Worm (Caenorhabditis elegans) whole organism, midembryonic: ENCODE results near the gene ZK596.2.

ENCODE experiments used
- T22C8.4 ChIP-seq: fragments of 200-800 bp; sonication (Bioruptor generic); IDR thresholded peaks from 2 replicates; pipeline ENCODE4 v1.3.6; 2022; ENCODE audit warnings: missing genetic modification characterization, missing compliant biosample characterization
- cog-1 ChIP-seq: sonication (generic microtip); optimal IDR thresholded peaks from 2 replicates; lab custom pipeline; 2016; ENCODE audit warnings: missing genetic modification characterization, missing compliant biosample characterization
- flt-1 ChIP-seq: fragments of 200-800 bp; sonication (Bioruptor generic); IDR thresholded peaks from 2 replicates; pipeline ENCODE4 v1.3.6; 2022; ENCODE audit warnings: missing genetic modification characterization, missing compliant biosample characterization
- klf-2 ChIP-seq: fragments of 200-800 bp; sonication (Bioruptor generic); conservative IDR thresholded peaks from 2 replicates; pipeline ENCODE4 v1.3.6; 2022; ENCODE audit warnings: missing genetic modification reagents, missing genetic modification characterization, missing compliant biosample characterization
- med-1 ChIP-seq: sonication (generic microtip); optimal IDR thresholded peaks from 2 replicates; lab custom pipeline; 2017; ENCODE audit warnings: missing genetic modification characterization, mild to moderate bottlenecking, missing compliant biosample characterization, antibody characterized with exemption, missing genetic modification reagents; ENCODE audit not compliant: insufficient read depth
- ref-1 ChIP-seq: fragments of 200-800 bp; sonication (Bioruptor generic); conservative IDR thresholded peaks from 2 replicates; pipeline ENCODE4 v1.3.6; 2022; ENCODE audit warnings: missing genetic modification reagents, missing genetic modification characterization, missing compliant biosample characterization
- tab-1 ChIP-seq: fragments of 200-800 bp; sonication (Bioruptor generic); IDR thresholded peaks from 2 replicates; pipeline ENCODE4 v1.3.6; 2022; ENCODE audit warnings: missing genetic modification characterization, missing compliant biosample characterization
- ztf-23 ChIP-seq: fragments of 200-800 bp; sonication (Bioruptor generic); IDR thresholded peaks from 2 replicates; pipeline ENCODE4 v1.3.6; 2022; ENCODE audit warnings: missing genetic modification reagents, missing genetic modification characterization, missing compliant biosample characterization
- ztf-29 ChIP-seq: fragments of 200-800 bp; sonication (Bioruptor generic); IDR thresholded peaks from 2 replicates; pipeline ENCODE4 v1.3.6; 2022; ENCODE audit warnings: missing genetic modification reagents, missing genetic modification characterization, missing compliant biosample characterization

Gene ZK596.2

DNA sequence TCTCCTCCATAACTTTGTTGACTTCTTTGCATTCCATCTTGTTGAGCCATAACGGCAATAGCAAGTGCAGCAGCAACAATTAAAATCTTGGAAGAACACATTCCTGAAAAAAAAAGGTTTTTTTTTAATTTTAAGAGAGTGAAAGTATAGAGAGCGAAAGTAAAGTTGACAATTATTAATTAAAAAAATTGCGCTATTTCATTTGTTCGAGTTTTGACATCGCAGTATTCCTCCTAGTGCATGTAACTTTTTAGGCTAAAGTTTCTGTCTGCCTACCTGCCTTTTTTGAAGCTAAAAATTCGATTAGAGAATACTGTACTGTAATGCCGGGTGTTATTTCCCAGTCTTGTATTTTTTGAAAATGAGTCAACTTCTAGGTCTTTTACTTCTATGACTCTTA is 17.1 kb downstream of the ZK596.2 start, which contains the start of gene srlf-12:
TSS of gene srlf-12 (minus strand) at position 101 of the 400 bp plus-strand sequence.
- no peak for TF ChIP-seq T22C8.4 (GFP tag; lab: Robert Waterston, UW)
- TF ChIP-seq ztf-29 (GFP tag; lab: Robert Waterston, UW), result no peak
- no peak for TF ChIP-seq flt-1 (GFP tag; lab: Robert Waterston, UW)
- TF ChIP-seq tab-1 (GFP tag; lab: Robert Waterston, UW), result no peak
- no peak for TF ChIP-seq klf-2 (GFP tag; lab: Robert Waterston, UW)
- no peak for TF ChIP-seq cog-1 (tag; lab: Kevin White, UChicago)

DNA sequence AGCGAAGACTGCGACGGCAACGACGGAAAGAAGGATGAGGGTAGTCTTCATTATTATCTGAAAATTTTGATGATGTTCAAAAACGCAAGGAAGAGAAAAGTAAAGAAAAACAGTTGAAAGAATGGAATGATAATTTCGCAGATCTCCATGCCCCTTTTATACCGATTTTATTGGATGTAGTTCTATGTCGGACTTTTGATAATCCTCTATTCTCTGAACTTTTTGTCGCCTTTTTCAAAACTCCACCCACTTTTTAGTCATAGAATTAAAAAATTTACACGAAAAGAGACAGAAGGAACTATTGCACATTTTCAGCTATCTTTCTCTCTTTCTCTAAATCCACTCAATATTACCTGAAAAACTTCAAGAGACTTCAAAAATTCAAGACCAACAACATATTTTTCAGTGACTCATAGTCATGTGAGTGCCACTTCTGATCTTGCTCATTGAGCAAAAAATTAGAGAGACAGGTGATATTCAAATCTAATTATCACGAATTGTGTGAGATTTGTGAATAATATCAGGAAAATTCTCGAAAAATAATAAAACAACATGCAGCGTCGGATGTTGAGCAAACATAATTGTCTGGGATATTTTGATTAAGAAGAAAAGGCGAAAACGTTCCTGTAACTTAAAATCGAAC is 19.2 kb downstream of the ZK596.2 start, which contains the start of gene F13E9.15:
TSS of gene F13E9.15 (minus strand) at position 51 of the 643 bp plus-strand sequence.
- TF ChIP-seq cog-1 (tag; lab: Kevin White, UChicago) (no peak), flt-1 (GFP tag; lab: Robert Waterston, UW) (no peak), med-1 (no peak), ztf-23 (GFP tag; lab: Robert Waterston, UW) (no peak), tab-1 (GFP tag; lab: Robert Waterston, UW) (no peak), klf-2 (GFP tag; lab: Robert Waterston, UW) (no peak), ref-1 (GFP tag; lab: Robert Waterston, UW) (no peak), T22C8.4 (GFP tag; lab: Robert Waterston, UW) (no peak), ztf-29 (GFP tag; lab: Robert Waterston, UW) (no peak)

DNA sequence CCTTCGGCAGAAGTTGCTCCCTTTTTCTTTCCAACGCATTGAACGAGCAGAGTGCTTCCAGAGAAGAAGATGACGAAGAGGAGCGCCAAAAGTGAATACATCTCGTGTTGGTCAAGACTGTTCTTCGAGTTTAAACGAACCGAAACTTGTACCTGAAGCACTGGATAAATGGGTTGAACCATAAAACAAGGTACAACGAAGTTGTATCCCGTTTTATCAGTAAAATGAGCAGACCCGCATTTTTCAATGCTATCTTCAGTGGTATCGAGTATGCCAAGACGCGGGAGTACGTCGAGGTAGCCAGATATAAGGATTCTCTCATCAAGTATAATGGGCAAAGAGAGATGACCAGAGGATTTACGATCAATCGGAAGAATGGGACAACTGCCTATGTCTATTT is 21.8 kb downstream of the ZK596.2 start, which contains the start of gene F13E9.16:
TSS of gene F13E9.16 (minus strand) at position 101 of the 400 bp plus-strand sequence.
- TF ChIP-seq ztf-29 (GFP tag; lab: Robert Waterston, UW) (no peak), tab-1 (GFP tag; lab: Robert Waterston, UW) (no peak), klf-2 (GFP tag; lab: Robert Waterston, UW) (no peak), T22C8.4 (GFP tag; lab: Robert Waterston, UW) (no peak), flt-1 (GFP tag; lab: Robert Waterston, UW) (no peak), ztf-23 (GFP tag; lab: Robert Waterston, UW) (no peak), cog-1 (tag; lab: Kevin White, UChicago) (no peak), ref-1 (GFP tag; lab: Robert Waterston, UW) (no peak)

DNA sequence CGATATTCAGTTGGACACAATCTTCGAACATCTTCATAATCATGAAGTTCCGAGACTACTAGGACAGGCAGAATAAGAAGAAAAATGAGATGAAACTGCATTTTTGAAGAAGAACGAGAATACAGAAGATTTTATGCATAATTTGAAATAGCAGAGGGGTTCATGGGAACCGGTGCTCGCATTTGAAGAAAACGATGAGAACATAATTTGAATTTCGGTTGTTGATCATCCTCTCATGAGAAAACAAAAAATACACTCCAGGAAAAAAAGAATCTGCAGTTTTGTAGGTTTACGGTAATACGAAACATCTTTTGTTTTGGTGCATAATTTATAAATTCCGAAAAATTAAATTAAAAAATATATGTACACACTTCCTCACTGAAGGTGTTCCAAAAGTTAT is 23.2 kb downstream of the ZK596.2 start, which contains the start of gene srlf-11:
TSS of gene srlf-11 (minus strand) at position 101 of the 400 bp plus-strand sequence.
- TF ChIP-seq tab-1 (GFP tag; lab: Robert Waterston, UW) (no peak), klf-2 (GFP tag; lab: Robert Waterston, UW) (no peak)

DNA sequence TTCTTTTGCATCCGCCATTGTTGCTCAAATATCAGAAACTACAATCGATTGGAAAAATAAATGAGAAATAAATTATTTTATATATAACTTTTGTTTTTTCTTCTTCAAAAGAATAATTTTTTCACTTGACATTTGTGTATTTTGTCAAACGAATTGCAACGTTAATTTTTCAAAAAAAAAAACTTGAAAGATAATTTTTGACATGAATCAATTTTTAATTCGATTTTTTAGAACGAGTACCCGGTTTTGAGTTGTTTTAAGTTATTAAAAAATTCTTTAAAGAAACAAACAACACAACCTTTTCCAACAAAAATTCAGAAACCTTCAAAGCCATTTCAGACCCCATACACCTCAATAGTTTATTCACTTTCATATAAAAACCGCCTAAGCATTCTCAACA is 24.8 kb downstream of the ZK596.2 start, which contains the start of gene F13E9.5:
TSS of gene F13E9.5 (minus strand) at position 101 of the 400 bp plus-strand sequence.
- TF ChIP-seq tab-1 (GFP tag; lab: Robert Waterston, UW) (no peak), klf-2 (GFP tag; lab: Robert Waterston, UW) (no peak), T22C8.4 (GFP tag; lab: Robert Waterston, UW) (no peak), ztf-23 (GFP tag; lab: Robert Waterston, UW) (no peak), cog-1 (tag; lab: Kevin White, UChicago) (no peak), ztf-29 (GFP tag; lab: Robert Waterston, UW) (no peak), med-1 (no peak), ref-1 (GFP tag; lab: Robert Waterston, UW) (no peak), flt-1 (GFP tag; lab: Robert Waterston, UW) (no peak)

DNA sequence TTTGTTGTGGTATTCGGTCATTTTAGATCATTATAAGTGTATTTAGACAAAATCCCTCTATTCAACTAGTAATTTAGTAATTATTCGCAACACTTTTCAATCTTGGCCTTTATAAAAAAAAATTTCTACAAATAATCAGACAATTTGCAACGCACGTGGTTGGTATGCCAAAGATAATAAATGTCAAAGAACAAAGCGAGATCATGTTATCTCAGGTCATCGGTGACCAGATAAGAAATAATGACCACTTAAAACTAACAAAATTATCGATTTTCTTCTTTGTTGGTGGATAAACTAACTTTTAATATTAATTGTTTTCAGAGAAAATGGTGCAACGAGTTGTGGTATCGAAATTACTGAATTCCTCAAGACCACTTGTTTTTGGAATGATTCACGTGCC is 27.9 kb downstream of the ZK596.2 start, which contains the start of gene F13E9.13:
TSS of gene F13E9.13 (plus strand) at position 317 of the 400 bp plus-strand sequence.
- TF ChIP-seq T22C8.4 (GFP tag; lab: Robert Waterston, UW), result no peak
- no peak for TF ChIP-seq flt-1 (GFP tag; lab: Robert Waterston, UW)
- no peak for TF ChIP-seq klf-2 (GFP tag; lab: Robert Waterston, UW)
- no peak for TF ChIP-seq med-1
- no peak for TF ChIP-seq ref-1 (GFP tag; lab: Robert Waterston, UW)
- no peak for TF ChIP-seq tab-1 (GFP tag; lab: Robert Waterston, UW)
- TF ChIP-seq cog-1 (tag; lab: Kevin White, UChicago), result no peak
- no peak for TF ChIP-seq ztf-29 (GFP tag; lab: Robert Waterston, UW)
- TF ChIP-seq ztf-23 (GFP tag; lab: Robert Waterston, UW), result no peak

DNA sequence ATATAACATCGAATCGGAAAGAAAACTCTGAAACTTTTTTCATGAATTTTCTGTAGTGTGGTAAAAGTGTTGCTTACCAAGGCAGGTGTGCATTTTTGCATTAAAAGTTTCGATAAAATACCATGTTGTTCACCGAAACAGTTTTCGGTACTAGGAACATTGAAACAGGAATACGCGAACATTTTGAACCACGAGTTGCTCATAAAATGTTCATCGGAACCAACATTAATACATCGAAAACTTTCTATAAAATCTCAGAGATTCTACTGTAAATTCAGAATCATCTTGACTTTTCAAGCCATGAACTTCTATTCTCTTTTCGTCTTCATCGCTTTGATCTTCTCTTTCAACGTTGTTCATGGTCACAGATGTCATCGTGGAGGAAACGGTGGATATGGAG is 28.8 kb downstream of the ZK596.2 start, which contains the start of gene fipr-15:
TSS of gene fipr-15 (plus strand) at position 301 of the 400 bp plus-strand sequence.
- TF ChIP-seq ztf-23 (GFP tag; lab: Robert Waterston, UW), result no peak
- TF ChIP-seq ref-1 (GFP tag; lab: Robert Waterston, UW), result no peak
- TF ChIP-seq cog-1 (tag; lab: Kevin White, UChicago), result no peak
- no peak for TF ChIP-seq ztf-29 (GFP tag; lab: Robert Waterston, UW)
- no peak for TF ChIP-seq klf-2 (GFP tag; lab: Robert Waterston, UW)

DNA sequence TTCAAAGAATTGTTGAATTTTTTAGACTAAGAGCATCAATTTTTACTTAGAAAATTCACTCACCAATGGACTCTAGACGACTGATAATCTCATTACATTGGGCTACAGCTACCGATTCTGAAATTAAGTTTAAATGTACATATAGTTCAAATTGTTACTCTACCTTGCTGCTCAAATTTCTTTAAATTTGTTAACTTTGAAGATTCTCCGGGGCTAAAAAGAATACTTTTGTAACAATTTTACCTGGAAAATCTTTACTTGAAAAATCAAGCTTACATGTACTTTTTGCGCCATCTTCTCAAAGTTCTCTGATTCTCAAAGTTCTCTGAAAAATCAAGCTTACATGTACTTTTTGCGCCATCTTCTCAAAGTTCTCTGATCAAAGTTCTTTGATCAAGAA is 29.6 kb downstream of the ZK596.2 start, which contains the start of gene sdz-13:
TSS of gene sdz-13 (minus strand) at position 101 of the 400 bp plus-strand sequence.
- TF ChIP-seq T22C8.4 (GFP tag; lab: Robert Waterston, UW) (no peak), ref-1 (GFP tag; lab: Robert Waterston, UW) (no peak), cog-1 (tag; lab: Kevin White, UChicago) (no peak), ztf-23 (GFP tag; lab: Robert Waterston, UW) (no peak), flt-1 (GFP tag; lab: Robert Waterston, UW) (no peak), ztf-29 (GFP tag; lab: Robert Waterston, UW) (no peak)

DNA sequence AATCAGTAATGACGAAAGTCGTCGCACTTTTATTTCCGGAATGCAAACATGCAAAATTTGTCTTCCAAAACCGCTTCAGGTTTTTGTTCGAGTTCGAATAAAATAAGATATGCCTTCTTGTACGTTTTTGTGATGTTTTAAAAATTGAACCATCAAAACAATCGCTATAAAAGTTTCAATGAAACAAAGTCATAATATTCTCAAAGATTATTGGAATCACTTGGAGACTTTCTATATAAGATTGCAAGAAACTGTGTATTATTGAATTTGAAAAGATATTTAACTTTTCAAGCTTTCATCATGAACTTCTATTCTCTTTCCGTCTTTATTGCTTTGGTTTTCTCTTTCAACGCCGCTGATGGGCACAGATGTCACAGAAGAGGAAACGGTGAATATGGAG is 32.3 kb downstream of the ZK596.2 start, which contains the start of gene fipr-14:
TSS of gene fipr-14 (plus strand) at position 301 of the 400 bp plus-strand sequence.
- TF ChIP-seq flt-1 (GFP tag; lab: Robert Waterston, UW), result no peak
- no peak for TF ChIP-seq T22C8.4 (GFP tag; lab: Robert Waterston, UW)
- TF ChIP-seq ztf-29 (GFP tag; lab: Robert Waterston, UW), result no peak
- no peak for TF ChIP-seq med-1
- no peak for TF ChIP-seq cog-1 (tag; lab: Kevin White, UChicago)
- TF ChIP-seq ref-1 (GFP tag; lab: Robert Waterston, UW), result no peak
- TF ChIP-seq tab-1 (GFP tag; lab: Robert Waterston, UW), result no peak
- TF ChIP-seq ztf-23 (GFP tag; lab: Robert Waterston, UW), result no peak
- TF ChIP-seq klf-2 (GFP tag; lab: Robert Waterston, UW), result no peak
